Worm (Caenorhabditis elegans) whole organism, L4 larva: ENCODE results near the gene C17C3.5.
A peak's percentile ranks its signal among the peaks of the same experiment; 100 is the strongest.

Experiments used
- F37D6.2 ChIP-seq: sonication (generic microtip); optimal IDR thresholded peaks from 2 replicates; lab custom pipeline; 2016; ENCODE audit warnings: mild to moderate bottlenecking, missing genetic modification characterization, missing compliant biosample characterization
- F44E2.7 ChIP-seq: fragments of 200-800 bp; sonication (Bioruptor generic); IDR thresholded peaks from 2 replicates; pipeline ENCODE4 v2.1.2; 2022; ENCODE audit warnings: missing genetic modification characterization, missing compliant biosample characterization
- F49E8.2 ChIP-seq: sonication (generic microtip); optimal IDR thresholded peaks from 2 replicates; lab custom pipeline; 2016; ENCODE audit warnings: missing compliant biosample characterization, mild to moderate bottlenecking, missing genetic modification characterization, borderline replicate concordance
- R02D3.7 ChIP-seq: fragments of 150-350 bp; sonication (generic microtip); optimal IDR thresholded peaks from 3 replicates; lab custom pipeline; 2014; ENCODE audit warnings: missing biosample characterization, missing genetic modification characterization
- T20F7.1 ChIP-seq: fragments of 200-800 bp; sonication (Bioruptor generic); optimal IDR thresholded peaks from 2 replicates; lab custom pipeline; 2018; ENCODE audit warnings: mild to moderate bottlenecking, missing genetic modification characterization, missing compliant biosample characterization
- Y105C5A.15 ChIP-seq: fragments of 200-800 bp; sonication (Bioruptor generic); IDR thresholded peaks from 2 replicates; pipeline ENCODE4 v1.3.6; 2022; ENCODE audit warnings: missing genetic modification characterization, missing compliant biosample characterization
- Y48G9A.11 ChIP-seq: fragments of 200-800 bp; sonication (Bioruptor generic); IDR thresholded peaks from 2 replicates; pipeline ENCODE4 v1.3.6; 2022; ENCODE audit warnings: missing genetic modification reagents, missing genetic modification characterization, missing compliant biosample characterization
- aly-2 ChIP-seq: sonication (generic microtip); optimal IDR thresholded peaks from 2 replicates; lab custom pipeline; 2018; ENCODE audit warnings: missing biosample characterization, missing genetic modification characterization
- ama-1 ChIP-seq: fragments of 150-350 bp; optimal IDR thresholded peaks from 2 replicates; lab custom pipeline; 2014; ENCODE audit warnings: inconsistent platforms, mixed read lengths
- ceh-32 ChIP-seq: sonication (generic microtip); optimal IDR thresholded peaks from 2 replicates; lab custom pipeline; 2016; ENCODE audit warnings: mild to moderate bottlenecking, missing genetic modification characterization, missing compliant biosample characterization; ENCODE audit not compliant: poor library complexity
- ceh-62 ChIP-seq: sonication (generic microtip); optimal IDR thresholded peaks from 2 replicates; lab custom pipeline; 2017; ENCODE audit warnings: missing biosample characterization, missing genetic modification characterization
- ces-1 ChIP-seq: fragments of 150-350 bp; sonication (generic microtip); optimal IDR thresholded peaks from 4 replicates; lab custom pipeline; 2014; ENCODE audit warnings: missing biosample characterization, missing genetic modification reagents, missing genetic modification characterization
- ctbp-1 ChIP-seq: fragments of 200-800 bp; sonication (Bioruptor generic); IDR thresholded peaks from 2 replicates; pipeline ENCODE4 v1.3.6; 2022; ENCODE audit warnings: missing genetic modification reagents, missing genetic modification characterization, missing compliant biosample characterization
- daf-12 ChIP-seq: fragments of 150-350 bp; optimal IDR thresholded peaks from 2 replicates; lab custom pipeline; 2014; ENCODE audit warnings: missing biosample characterization, missing genetic modification reagents, missing genetic modification characterization
- daf-16 ChIP-seq, 3 experiments: sonication (generic microtip); optimal IDR thresholded peaks; 2 replicates each; lab custom pipeline; 2016 to 2017; ENCODE audit warnings: missing genetic modification characterization in 3 of 3, missing genetic modification reagents in 3 of 3, mild to moderate bottlenecking in 2 of 3, missing compliant biosample characterization in 2 of 3, missing biosample characterization in 1 of 3, moderate library complexity in 1 of 3
- daf-19 ChIP-seq: fragments of 200-800 bp; sonication (Bioruptor generic); conservative IDR thresholded peaks from 2 replicates; pipeline ENCODE4 v1.3.6; 2022; ENCODE audit warnings: missing genetic modification characterization, missing compliant biosample characterization
- dmd-6 ChIP-seq: fragments of 200-800 bp; sonication (Bioruptor generic); IDR thresholded peaks from 2 replicates; pipeline ENCODE4 v1.3.6; 2022; ENCODE audit warnings: missing genetic modification reagents, missing genetic modification characterization, missing compliant biosample characterization
- dmd-8 ChIP-seq: fragments of 200-800 bp; sonication (Bioruptor generic); IDR thresholded peaks from 2 replicates; pipeline ENCODE4 v1.3.6; 2022; ENCODE audit warnings: missing genetic modification characterization, missing compliant biosample characterization
- dpl-1 ChIP-seq: fragments of 150-350 bp; optimal IDR thresholded peaks from 2 replicates; lab custom pipeline; 2014; ENCODE audit warnings: missing biosample characterization, missing genetic modification reagents, missing genetic modification characterization
- duxl-1 ChIP-seq: sonication (generic microtip); optimal IDR thresholded peaks from 2 replicates; lab custom pipeline; 2016; ENCODE audit warnings: mild to moderate bottlenecking, missing genetic modification characterization, moderate library complexity, missing compliant biosample characterization; ENCODE audit not compliant: poor library complexity
- dve-1 ChIP-seq: sonication (generic microtip); optimal IDR thresholded peaks from 2 replicates; lab custom pipeline; 2017; ENCODE audit warnings: antibody characterized with exemption, mild to moderate bottlenecking, missing genetic modification characterization, missing compliant biosample characterization; ENCODE audit not compliant: insufficient read depth
- egl-27 ChIP-seq: sonication (generic microtip); optimal IDR thresholded peaks from 3 replicates; lab custom pipeline; 2017; ENCODE audit warnings: missing biosample characterization, missing genetic modification reagents, missing genetic modification characterization
- hif-1 ChIP-seq, 2 experiments: sonication (generic microtip); optimal IDR thresholded peaks; 2 replicates each; lab custom pipeline; 2016 to 2017; ENCODE audit warnings: missing compliant biosample characterization in 2 of 2, missing genetic modification characterization in 2 of 2, missing genetic modification reagents in 2 of 2, missing genotype in 2 of 2, mild to moderate bottlenecking in 1 of 2
- hlh-30 ChIP-seq: sonication (generic microtip); optimal IDR thresholded peaks from 2 replicates; lab custom pipeline; 2017; ENCODE audit warnings: antibody characterized with exemption, mild to moderate bottlenecking, missing genetic modification characterization, missing compliant biosample characterization; ENCODE audit not compliant: insufficient read depth
- hmg-1.1 ChIP-seq: fragments of 200-800 bp; sonication (Bioruptor generic); IDR thresholded peaks from 2 replicates; pipeline ENCODE4 v1.3.6; 2022; ENCODE audit warnings: missing genetic modification reagents, missing genetic modification characterization, missing compliant biosample characterization
- jun-1 ChIP-seq: fragments of 150-350 bp; optimal IDR thresholded peaks from 2 replicates; lab custom pipeline; 2014; ENCODE audit warnings: missing biosample characterization, missing genetic modification reagents, missing genetic modification characterization
- lim-7 ChIP-seq: fragments of 200-800 bp; sonication (Bioruptor generic); IDR thresholded peaks from 2 replicates; pipeline ENCODE4 v1.3.6; 2022; ENCODE audit warnings: missing genetic modification characterization, missing compliant biosample characterization
- lin-13 ChIP-seq: fragments of 150-350 bp; optimal IDR thresholded peaks from 2 replicates; lab custom pipeline; 2014; ENCODE audit warnings: missing biosample characterization, missing genetic modification reagents, missing genetic modification characterization
- lin-38 ChIP-seq: fragments of 200-800 bp; sonication (Bioruptor generic); IDR thresholded peaks from 2 replicates; pipeline ENCODE4 v1.3.6; 2022; ENCODE audit warnings: missing genetic modification reagents, missing genetic modification characterization, missing compliant biosample characterization
- mdl-1 ChIP-seq, 2 experiments: fragments of 150-350 bp in 1 of 2; sonication (generic microtip) in 1 of 2; optimal IDR thresholded peaks; 2 replicates each; lab custom pipeline; 2014 to 2017; ENCODE audit warnings: missing biosample characterization in 2 of 2, missing genetic modification characterization in 2 of 2
- mdt-29 ChIP-seq: fragments of 200-800 bp; sonication (Bioruptor generic); IDR thresholded peaks from 2 replicates; pipeline ENCODE4 v1.3.6; 2022; ENCODE audit warnings: missing genetic modification reagents, missing genetic modification characterization, missing compliant biosample characterization
- mep-1 ChIP-seq: fragments of 150-350 bp; sonication (generic microtip); optimal IDR thresholded peaks from 3 replicates; lab custom pipeline; 2014; ENCODE audit warnings: missing biosample characterization, missing genetic modification characterization
- mxl-2 ChIP-seq: fragments of 200-800 bp; sonication (Bioruptor generic); conservative IDR thresholded peaks from 2 replicates; pipeline ENCODE4 v1.3.6; 2022; ENCODE audit warnings: missing genetic modification reagents, missing genetic modification characterization, missing compliant biosample characterization
- mxl-3 ChIP-seq: fragments of 200-800 bp; sonication (Bioruptor generic); optimal IDR thresholded peaks from 2 replicates; lab custom pipeline; 2018; ENCODE audit warnings: mild to moderate bottlenecking, missing genetic modification characterization, missing compliant biosample characterization
- nhr-102 ChIP-seq: sonication (generic microtip); optimal IDR thresholded peaks from 2 replicates; lab custom pipeline; 2016; ENCODE audit warnings: mild to moderate bottlenecking, missing genetic modification characterization, moderate library complexity, missing compliant biosample characterization
- nhr-237 ChIP-seq: sonication (generic microtip); optimal IDR thresholded peaks from 2 replicates; lab custom pipeline; 2017; ENCODE audit warnings: missing biosample characterization, missing genetic modification characterization
- nhr-25 ChIP-seq: sonication (generic microtip); optimal IDR thresholded peaks from 2 replicates; lab custom pipeline; 2017; ENCODE audit warnings: missing genetic modification characterization, mild to moderate bottlenecking, missing compliant biosample characterization, antibody characterized with exemption, moderate library complexity, borderline replicate concordance; ENCODE audit not compliant: insufficient read depth
- nhr-41 ChIP-seq: fragments of 200-800 bp; sonication (Bioruptor generic); IDR thresholded peaks from 2 replicates; pipeline ENCODE4 v1.3.6; 2022; ENCODE audit warnings: missing genetic modification reagents, missing genetic modification characterization, missing compliant biosample characterization
- nhr-48 ChIP-seq: sonication (generic microtip); optimal IDR thresholded peaks from 2 replicates; lab custom pipeline; 2016; ENCODE audit warnings: mild to moderate bottlenecking, missing genetic modification characterization, missing compliant biosample characterization
- nhr-6 ChIP-seq: fragments of 150-350 bp; optimal IDR thresholded peaks from 2 replicates; lab custom pipeline; 2014; ENCODE audit warnings: missing biosample characterization, missing genetic modification characterization
- pqm-1 ChIP-seq: sonication (generic microtip); optimal IDR thresholded peaks from 2 replicates; lab custom pipeline; 2017; ENCODE audit warnings: missing biosample characterization, missing genetic modification characterization
- sdz-12 ChIP-seq: fragments of 200-800 bp; sonication (Bioruptor generic); optimal IDR thresholded peaks from 2 replicates; lab custom pipeline; 2018; ENCODE audit warnings: mild to moderate bottlenecking, missing genetic modification characterization, missing compliant biosample characterization
- spr-1 ChIP-seq: sonication (generic microtip); optimal IDR thresholded peaks from 2 replicates; lab custom pipeline; 2016; ENCODE audit warnings: mild to moderate bottlenecking, missing genetic modification characterization, missing compliant biosample characterization
- tag-97 ChIP-seq: fragments of 200-800 bp; sonication (Bioruptor generic); IDR thresholded peaks from 2 replicates; pipeline ENCODE4 v1.3.6; 2022; ENCODE audit warnings: missing genetic modification characterization, missing compliant biosample characterization
- tra-1 ChIP-seq: fragments of 200-800 bp; sonication (Bioruptor generic); IDR thresholded peaks from 2 replicates; pipeline ENCODE4 v1.3.6; 2022; ENCODE audit warnings: missing genetic modification reagents, missing genetic modification characterization, missing compliant biosample characterization
- vab-7 ChIP-seq: fragments of 200-800 bp; sonication (Bioruptor generic); IDR thresholded peaks from 2 replicates; pipeline ENCODE4 v1.3.6; 2022; ENCODE audit warnings: missing genetic modification reagents, missing genetic modification characterization, missing compliant biosample characterization
- zag-1 ChIP-seq: fragments of 150-350 bp; optimal IDR thresholded peaks from 2 replicates; lab custom pipeline; 2014; ENCODE audit warnings: missing biosample characterization, missing genetic modification characterization
- zfp-2 ChIP-seq: sonication (generic microtip); optimal IDR thresholded peaks from 2 replicates; lab custom pipeline; 2016; ENCODE audit warnings: mild to moderate bottlenecking, missing genetic modification characterization, missing compliant biosample characterization
- zip-2 ChIP-seq: fragments of 150-350 bp; optimal IDR thresholded peaks from 2 replicates; lab custom pipeline; 2014; ENCODE audit warnings: missing biosample characterization, missing genetic modification characterization
- ztf-11 ChIP-seq: fragments of 150-350 bp; optimal IDR thresholded peaks from 2 replicates; lab custom pipeline; 2014; ENCODE audit warnings: missing biosample characterization, missing genetic modification characterization

C17C3.5 gene

DNA sequence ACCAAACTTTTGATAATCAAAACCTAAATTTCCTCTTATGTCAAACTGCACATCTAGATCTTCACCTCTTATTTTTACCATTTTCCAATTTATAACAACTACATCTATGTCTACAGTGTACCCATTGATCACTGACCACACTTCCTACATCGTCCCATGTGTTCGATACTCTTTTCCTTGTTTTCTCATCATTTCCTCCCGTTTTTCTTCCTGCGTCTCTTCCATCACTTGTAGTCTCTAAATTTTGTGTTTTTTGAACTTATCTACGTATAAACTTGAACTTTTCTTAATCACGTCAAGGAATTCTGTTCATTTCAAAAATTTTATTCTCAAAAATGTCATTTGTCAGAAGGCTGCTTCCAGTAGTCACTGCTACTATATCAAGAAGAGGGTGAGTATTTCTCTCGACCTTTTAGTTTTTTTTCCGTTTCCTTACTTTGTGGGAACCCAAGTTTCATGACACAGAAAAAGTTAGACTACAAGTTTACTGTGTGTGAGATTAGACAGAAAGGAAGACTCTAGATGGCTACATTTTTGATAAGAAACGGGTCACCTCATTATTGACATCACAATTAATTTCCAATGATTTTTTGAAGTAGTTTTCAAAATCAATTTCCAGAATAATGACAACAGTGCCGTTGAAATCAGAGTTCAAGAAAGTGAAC, 20.6 kb downstream of the C17C3.5 start (continued):
- TF ChIP-seq nhr-102 (tag; lab: Kevin White, UChicago) = no peak
- TF ChIP-seq dmd-8 (GFP tag; lab: Robert Waterston, UW) = no peak
- peak; percentile 57 for TF ChIP-seq mep-1 (tag; lab: Kevin White, UChicago)
- TF ChIP-seq ztf-11 = no peak
- TF ChIP-seq spr-1 (tag; lab: Kevin White, UChicago) = no peak
- TF ChIP-seq mxl-2 = no peak
- no peak for TF ChIP-seq lim-7 (GFP tag; lab: Robert Waterston, UW)
- TF ChIP-seq zip-2 (tag; lab: Kevin White, UChicago) = no peak
- no peak for TF ChIP-seq nhr-41 (GFP tag; lab: Robert Waterston, UW)
- peak; percentile 7 for TF ChIP-seq lin-13
- TF ChIP-seq ces-1 (GFP tag; lab: Kevin White, UChicago) = no peak
- peak in 1 of 2 experiments; percentile 0 for TF ChIP-seq daf-16 (GFP tag; optimal IDR thresholded peaks at IDR 0.05; lab: Kevin White, UChicago)
- peak; percentile 75 for TF ChIP-seq daf-16 (tag; optimal IDR thresholded peaks at IDR 0.05; lab: Kevin White, UChicago)
- TF ChIP-seq duxl-1 (tag; lab: Kevin White, UChicago) = no peak
- no peak for TF ChIP-seq jun-1 (tag; lab: Kevin White, UChicago)
- TF ChIP-seq ama-1 (lab: Kevin White, UChicago) = no peak
- peak; percentile 6 for TF ChIP-seq mxl-3 (GFP tag; lab: Kevin White, UChicago)
- no peak for TF ChIP-seq daf-19 (GFP tag; lab: Robert Waterston, UW)
- no peak for TF ChIP-seq F37D6.2
- no peak for TF ChIP-seq F49E8.2 (tag; lab: Kevin White, UChicago)
- peak; percentile 57 for TF ChIP-seq dmd-6 (GFP tag; lab: Robert Waterston, UW)
- no peak for TF ChIP-seq tra-1 (GFP tag; lab: Robert Waterston, UW)
- peak; percentile 55 for TF ChIP-seq dve-1
- TF ChIP-seq tag-97 (GFP tag; lab: Robert Waterston, UW) = no peak
- peak in 1 of 2 experiments; percentile 46 for TF ChIP-seq mdl-1 (tag; optimal IDR thresholded peaks at IDR 0.05; lab: Kevin White, UChicago)
- TF ChIP-seq Y48G9A.11 (GFP tag; lab: Robert Waterston, UW) = no peak
- TF ChIP-seq F44E2.7 (GFP tag; lab: Robert Waterston, UW) = no peak
- TF ChIP-seq dpl-1 (GFP tag; lab: Kevin White, UChicago) = peak; percentile 22
- no peak for TF ChIP-seq sdz-12
- peak; percentile 58 for TF ChIP-seq nhr-48
- TF ChIP-seq daf-12 (tag; lab: Kevin White, UChicago) = no peak
- no peak for TF ChIP-seq zfp-2
- no peak for TF ChIP-seq egl-27 (tag; lab: Kevin White, UChicago)
- TF ChIP-seq Y105C5A.15 (GFP tag; lab: Robert Waterston, UW) = no peak
- no peak for TF ChIP-seq lin-38 (GFP tag; lab: Robert Waterston, UW)
- no peak for TF ChIP-seq ceh-62 (tag; lab: Kevin White, UChicago)
- TF ChIP-seq nhr-6 (tag; lab: Kevin White, UChicago) = peak; percentile 19
- no peak for TF ChIP-seq mdt-29 (GFP tag; lab: Robert Waterston, UW)
- no peak for TF ChIP-seq aly-2 (tag; lab: Kevin White, UChicago)
- no peak for TF ChIP-seq hif-1 (tag; optimal IDR thresholded peaks at IDR 0.05; lab: Kevin White, UChicago)
- no peak for TF ChIP-seq vab-7 (GFP tag; lab: Robert Waterston, UW)
- peak; percentile 51 for TF ChIP-seq hmg-1.1
- TF ChIP-seq nhr-237 (tag; lab: Kevin White, UChicago) = no peak
- no peak for TF ChIP-seq pqm-1 (tag; lab: Kevin White, UChicago)
- TF ChIP-seq T20F7.1 (GFP tag; lab: Kevin White, UChicago) = peak; percentile 13
- TF ChIP-seq ceh-32 = no peak
- TF ChIP-seq nhr-25 = peak; percentile 61
- TF ChIP-seq zag-1 (tag; lab: Kevin White, UChicago) = no peak
- no peak for TF ChIP-seq ctbp-1
- TF ChIP-seq R02D3.7 (tag; lab: Kevin White, UChicago) = no peak
- TF ChIP-seq hlh-30 = peak; percentile 52
